Worm (Caenorhabditis elegans) whole organism, L2 larva: ENCODE data around the gene smf-3.

Experiments
- alr-1 ChIP-seq: fragments of 150-350 bp; optimal IDR thresholded peaks from 2 replicates; lab custom pipeline; 2014; ENCODE audit warnings: missing biosample characterization, missing genetic modification characterization
- gmeb-1 ChIP-seq: fragments of 150-350 bp; optimal IDR thresholded peaks from 2 replicates; lab custom pipeline; 2014; ENCODE audit warnings: missing biosample characterization, missing genetic modification characterization
- lsy-2 ChIP-seq, 2 experiments: fragments of 150-350 bp in 1 of 2; sonication (generic microtip) in 1 of 2; optimal IDR thresholded peaks; 2 replicates each; lab custom pipeline; 2014 to 2017; ENCODE audit warnings: missing biosample characterization in 2 of 2, missing genetic modification characterization in 2 of 2
- nhr-12 ChIP-seq: fragments of 150-350 bp; optimal IDR thresholded peaks from 2 replicates; lab custom pipeline; 2014; ENCODE audit warnings: missing biosample characterization, missing genetic modification characterization
- nhr-129 ChIP-seq: fragments of 150-350 bp; optimal IDR thresholded peaks from 2 replicates; lab custom pipeline; 2014; ENCODE audit warnings: missing biosample characterization, missing genetic modification characterization
- zag-1 ChIP-seq: fragments of 150-350 bp; optimal IDR thresholded peaks from 2 replicates; lab custom pipeline; 2014; ENCODE audit warnings: missing biosample characterization, missing genetic modification characterization

DNA sequence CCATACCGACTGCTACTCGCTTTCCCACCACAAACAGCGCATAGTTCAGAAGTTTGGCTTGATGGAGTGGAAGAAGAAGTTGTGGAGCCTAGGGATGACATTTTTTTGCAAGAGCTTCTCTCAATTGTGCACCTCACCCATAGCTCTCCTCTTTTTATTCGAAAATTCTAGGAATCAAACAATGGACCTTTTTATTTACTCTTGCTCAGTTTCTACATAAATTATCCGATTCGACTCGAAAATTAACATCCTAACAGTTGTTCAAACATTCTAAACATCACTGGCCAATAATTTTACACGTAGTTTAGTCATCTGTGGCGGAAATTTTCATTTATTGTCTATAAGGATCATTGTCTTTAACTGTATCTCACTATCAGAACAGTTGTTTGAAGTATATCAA lies 37.2 kb upstream of the smf-3 start, which contains the start of gene nhr-242:
- TF ChIP-seq gmeb-1 (tag; lab: Kevin White, UChicago): no peak
- no peak for TF ChIP-seq lsy-2 (tag; optimal IDR thresholded peaks at IDR 0.05; lab: Kevin White, UChicago)
- TF ChIP-seq nhr-129 (tag; lab: Kevin White, UChicago): no peak
- no peak for TF ChIP-seq zag-1 (tag; lab: Kevin White, UChicago)
- TF ChIP-seq alr-1: no peak
- TF ChIP-seq nhr-12: no peak
